Worm (Caenorhabditis elegans) whole organism, L4/young adult: ENCODE data around the gene pigt-1.
A peak's percentile ranks its signal among the peaks of the same experiment; 100 is the strongest.

Experiments used
- W03F9.2 ChIP-seq: fragments of 150-350 bp; optimal IDR thresholded peaks from 2 replicates; lab custom pipeline; 2014; ENCODE audit warnings: missing biosample characterization, missing genetic modification characterization
- dao-5 ChIP-seq: sonication (generic microtip); optimal IDR thresholded peaks from 2 replicates; lab custom pipeline; 2016; ENCODE audit warnings: missing genotype, missing genetic modification characterization, moderate library complexity, missing compliant biosample characterization
- him-1 ChIP-seq: sonication (generic microtip); optimal IDR thresholded peaks from 2 replicates; lab custom pipeline; 2016; ENCODE audit warnings: missing genotype, missing genetic modification reagents, missing genetic modification characterization, missing compliant biosample characterization

pigt-1 gene

DNA sequence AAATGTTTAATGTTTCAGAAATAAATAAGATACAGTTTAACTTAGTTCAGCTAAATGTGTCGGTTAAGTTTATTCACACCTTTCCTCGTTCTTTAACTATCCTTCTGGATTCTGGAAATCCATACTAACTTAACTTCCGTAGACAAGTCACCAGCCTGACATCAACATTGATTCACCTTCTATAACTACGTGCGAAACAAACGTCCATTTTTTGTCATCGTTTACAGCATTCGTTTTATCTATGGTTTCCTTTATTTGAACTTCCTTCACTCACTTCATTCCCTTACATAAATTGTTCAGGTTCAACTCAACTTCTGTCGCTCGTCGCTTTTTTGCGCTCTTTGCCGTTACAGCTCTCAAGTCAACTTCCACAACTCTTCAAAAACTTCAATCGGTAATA, 17.5 kb downstream of the pigt-1 start, which contains the start of gene F17C11.26:
F17C11.26 (plus strand) TSS at position 301 of the 400 bp plus-strand sequence.
- TF ChIP-seq dao-5 (tag; lab: Kevin White, UChicago) (no peak), him-1 (tag; lab: Kevin White, UChicago) (no peak), W03F9.2 (tag; lab: Kevin White, UChicago) (no peak)

DNA sequence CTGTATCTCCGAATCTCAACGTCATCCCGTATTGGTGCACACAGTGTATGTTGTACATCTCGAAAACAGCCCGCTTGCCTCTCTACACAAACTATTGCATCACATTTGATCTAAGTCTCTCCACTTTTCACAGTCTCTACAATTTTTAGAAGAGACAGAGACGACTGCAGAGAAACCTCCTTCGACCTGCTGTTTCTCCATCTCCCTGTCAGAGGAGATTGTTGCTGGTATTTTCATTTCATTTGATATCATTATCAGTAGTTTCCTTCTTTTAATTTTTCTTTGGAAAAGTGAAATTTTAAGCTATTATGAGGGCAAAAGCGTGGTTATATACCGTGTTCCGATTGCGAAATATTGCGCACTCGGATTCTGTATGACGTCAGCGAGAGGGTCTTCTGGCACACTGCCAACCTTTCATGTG, 18.0 kb downstream of the pigt-1 start:
- TF ChIP-seq dao-5 (tag; lab: Kevin White, UChicago) (no peak), him-1 (tag; lab: Kevin White, UChicago) (no peak), W03F9.2 (tag; lab: Kevin White, UChicago) (peak; percentile 19)

DNA sequence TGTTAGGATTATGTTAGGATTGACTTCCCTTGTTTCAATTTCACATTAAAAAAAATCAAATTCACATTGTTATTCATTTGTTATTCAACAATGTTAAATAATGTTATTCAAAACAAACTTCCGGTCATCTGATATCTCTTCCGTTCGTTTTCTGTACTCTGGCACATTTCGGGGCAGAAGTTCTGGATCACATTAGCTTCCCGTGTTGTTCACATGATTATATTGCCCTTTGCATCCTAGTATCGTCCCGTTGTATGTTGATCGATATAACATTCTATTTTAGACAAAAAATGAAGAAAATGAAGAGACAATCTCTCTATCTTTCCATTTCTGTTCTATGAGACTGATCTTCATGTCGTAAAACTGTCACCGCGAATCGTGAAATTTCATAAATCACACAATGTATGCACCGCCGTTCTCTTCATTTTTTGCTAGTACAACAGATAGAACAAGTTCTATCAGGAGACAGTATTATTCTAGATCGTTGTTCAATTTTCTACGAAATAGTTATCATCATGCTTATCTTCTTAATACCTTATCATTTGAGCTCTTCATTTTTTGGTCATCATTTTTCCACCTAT, 18.5 kb downstream of the pigt-1 start:
- TF ChIP-seq W03F9.2 (tag; lab: Kevin White, UChicago) (no peak), him-1 (tag; lab: Kevin White, UChicago) (no peak), dao-5 (tag; lab: Kevin White, UChicago) (no peak)

DNA sequence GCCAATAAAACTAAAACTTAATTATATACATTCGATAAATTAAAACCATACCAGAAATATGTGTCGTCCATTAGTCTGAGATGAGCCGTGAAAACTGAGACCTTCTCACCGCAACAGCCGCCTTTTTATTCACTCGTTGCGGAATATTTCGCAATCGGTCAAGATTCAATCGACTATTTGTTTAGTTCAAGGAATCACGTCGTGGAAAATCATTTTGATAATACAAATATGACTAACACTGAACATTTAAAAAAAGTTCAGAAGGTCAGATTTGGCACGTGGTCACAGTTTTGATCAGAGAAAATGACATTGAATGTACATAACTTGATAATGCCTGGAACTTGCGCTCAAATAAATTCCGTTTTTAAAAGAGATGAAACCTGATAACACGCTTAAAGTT, 19.9 kb downstream of the pigt-1 start, which contains the start of gene F17C11.11:
F17C11.11 (minus strand) TSS at position 79 of the 400 bp plus-strand sequence.
- TF ChIP-seq him-1 (tag; lab: Kevin White, UChicago), result no peak
- no peak for TF ChIP-seq dao-5 (tag; lab: Kevin White, UChicago)
- no peak for TF ChIP-seq W03F9.2 (tag; lab: Kevin White, UChicago)

DNA sequence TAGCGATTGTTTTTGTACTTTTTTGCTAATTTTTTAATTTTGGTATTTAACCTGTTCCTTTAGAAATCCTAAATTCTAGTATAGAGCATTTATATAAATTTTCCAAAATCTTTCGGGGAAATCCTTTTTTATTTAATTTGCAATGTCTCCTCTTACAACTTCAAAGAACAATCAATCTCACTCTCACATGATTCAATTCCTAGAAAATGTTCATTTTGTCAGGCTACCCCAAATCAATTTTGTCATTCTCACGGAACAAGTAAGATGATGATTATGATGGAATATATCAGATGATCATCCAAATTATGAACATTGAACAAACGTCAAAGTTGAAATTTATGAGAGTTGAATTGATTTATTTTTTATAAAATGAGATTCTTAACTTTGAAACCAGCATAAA, 21.3 kb downstream of the pigt-1 start:
- TF ChIP-seq him-1 (tag; lab: Kevin White, UChicago), result no peak
- peak; percentile 10 for TF ChIP-seq W03F9.2 (tag; lab: Kevin White, UChicago)

DNA sequence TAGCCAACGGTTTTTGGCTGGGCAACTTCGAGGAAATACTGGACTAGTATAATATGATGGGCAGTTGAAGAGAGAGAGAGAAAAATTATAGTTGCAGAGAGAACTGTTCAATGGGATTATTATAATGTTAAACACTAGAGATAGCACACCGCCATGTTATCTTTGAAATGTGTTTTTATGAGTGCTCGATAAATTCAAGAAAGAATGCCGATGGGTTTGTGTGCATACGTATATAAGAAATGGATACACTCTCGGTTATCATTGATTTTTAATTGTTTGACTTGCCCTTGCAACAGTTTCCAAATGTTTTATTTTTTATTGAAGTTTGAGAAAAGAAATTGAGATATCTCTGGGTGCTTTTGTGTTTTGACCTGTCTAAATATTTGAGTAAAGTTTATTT, 21.9 kb downstream of the pigt-1 start, which contains the start of gene F17C11.12:
F17C11.12 (minus strand) TSS at position 240 of the 400 bp plus-strand sequence.
- no peak for TF ChIP-seq him-1 (tag; lab: Kevin White, UChicago)
- TF ChIP-seq dao-5 (tag; lab: Kevin White, UChicago), result no peak
- no peak for TF ChIP-seq W03F9.2 (tag; lab: Kevin White, UChicago)

DNA sequence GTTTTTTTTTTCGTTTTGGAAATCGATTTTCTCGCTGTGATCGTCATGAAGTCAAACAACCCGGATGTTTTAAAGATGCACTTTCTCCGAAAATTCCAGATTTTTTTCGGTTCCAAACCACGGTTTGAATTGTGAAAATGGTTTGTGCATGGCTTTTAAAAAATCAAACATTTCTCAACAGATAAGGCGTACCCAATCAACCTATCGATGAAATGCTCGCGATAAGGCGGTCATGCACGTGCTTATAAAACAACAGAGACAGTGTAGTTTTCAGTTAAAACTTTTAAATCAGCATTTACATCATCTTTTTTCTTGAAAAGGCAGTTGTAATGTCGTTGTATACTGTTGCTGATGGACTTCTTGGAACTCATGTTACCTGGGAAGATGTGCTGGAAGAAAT, 26.2 kb downstream of the pigt-1 start, which contains the start of gene F58B4.5:
F58B4.5 (plus strand) TSS at position 283 of the 400 bp plus-strand sequence.
- TF ChIP-seq dao-5 (tag; lab: Kevin White, UChicago) (no peak), W03F9.2 (tag; lab: Kevin White, UChicago) (peak; percentile 21), him-1 (tag; lab: Kevin White, UChicago) (no peak)

DNA sequence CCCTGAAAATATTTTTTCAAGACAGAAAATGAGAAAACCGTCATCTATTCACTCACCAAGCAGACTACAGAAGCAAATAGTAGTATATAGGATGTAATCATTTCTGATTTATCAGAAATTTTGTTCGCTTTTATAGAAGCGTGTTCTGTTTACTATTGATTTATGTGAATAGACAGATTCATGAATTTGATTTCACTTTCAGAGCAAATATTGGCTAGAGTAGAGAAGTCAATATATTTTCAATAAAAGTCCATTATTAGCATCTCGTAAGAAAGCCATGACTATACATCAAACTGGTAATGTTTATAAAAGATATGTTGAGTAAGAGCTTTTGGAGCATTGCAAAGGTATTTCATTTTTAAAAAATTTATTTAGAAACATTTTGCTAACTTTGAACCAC, 27.4 kb downstream of the pigt-1 start, which contains the start of gene scvp-1:
scvp-1 (minus strand) TSS at position 101 of the 400 bp plus-strand sequence.
- TF ChIP-seq W03F9.2 (tag; lab: Kevin White, UChicago) (no peak), him-1 (tag; lab: Kevin White, UChicago) (no peak), dao-5 (tag; lab: Kevin White, UChicago) (no peak)

DNA sequence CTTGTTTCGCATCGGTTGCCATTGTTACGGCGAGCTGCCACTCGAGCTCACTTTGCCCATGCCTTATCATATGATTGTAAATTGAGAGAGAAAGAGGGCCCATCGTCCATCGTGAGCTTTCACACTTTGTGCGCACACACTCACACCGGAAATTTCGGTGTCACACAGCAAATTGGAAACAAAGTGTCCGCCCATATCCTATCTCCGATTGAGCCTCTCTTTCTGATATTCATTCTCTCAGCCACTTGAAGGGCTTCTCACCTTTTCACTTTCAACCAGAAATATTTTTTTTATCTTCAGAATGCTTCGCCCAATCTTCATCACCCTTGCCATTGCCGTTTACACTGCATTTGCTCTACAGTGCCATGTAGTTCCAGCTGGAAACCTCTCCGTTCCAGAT, 29.1 kb downstream of the pigt-1 start, which contains the start of gene F58B4.3:
F58B4.3 (plus strand) TSS at position 301 of the 400 bp plus-strand sequence.
- TF ChIP-seq W03F9.2 (tag; lab: Kevin White, UChicago), result no peak

DNA sequence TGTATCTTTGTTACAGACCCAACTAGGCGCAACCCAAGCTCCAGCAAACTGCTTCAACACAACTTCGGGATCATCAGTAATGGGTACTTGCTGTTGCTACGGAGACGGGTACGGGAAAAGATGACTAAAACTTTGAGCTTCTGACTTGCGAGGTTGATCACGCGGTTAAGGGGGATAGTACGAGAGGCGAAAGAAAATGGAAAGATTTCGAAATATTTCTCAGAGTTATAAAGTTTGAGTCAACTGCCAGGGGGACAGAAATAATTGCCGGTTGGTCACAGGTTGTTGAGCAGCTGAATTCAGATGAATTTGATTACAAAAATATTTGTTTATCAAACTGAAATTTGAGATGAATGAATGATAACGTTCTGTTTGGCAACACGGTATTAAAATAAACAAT, 33.0 kb downstream of the pigt-1 start:
- TF ChIP-seq dao-5 (tag; lab: Kevin White, UChicago) (no peak), him-1 (tag; lab: Kevin White, UChicago) (no peak), W03F9.2 (tag; lab: Kevin White, UChicago) (no peak)

DNA sequence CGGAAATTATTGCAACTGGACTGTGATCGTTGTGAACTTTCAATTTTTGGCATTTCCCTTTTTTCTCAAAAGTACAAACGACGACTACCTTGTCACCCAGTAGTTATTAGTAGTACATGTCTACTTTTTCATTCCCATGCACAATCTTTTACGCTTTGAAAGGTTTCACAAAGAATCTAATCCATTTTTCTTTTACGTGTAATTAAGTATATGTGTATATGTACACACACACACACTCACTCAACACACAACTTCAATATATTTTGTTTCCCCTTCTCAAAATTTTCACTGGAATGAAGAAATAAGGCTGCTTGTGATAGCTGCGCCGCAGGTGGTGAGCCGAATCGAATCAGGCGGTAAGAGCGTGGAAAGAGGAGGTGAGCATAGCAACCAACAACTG, 33.9 kb downstream of the pigt-1 start, which contains the start of gene F58B4.6:
F58B4.6 (plus strand) TSS at position 301 of the 400 bp plus-strand sequence.
- TF ChIP-seq him-1 (tag; lab: Kevin White, UChicago) (no peak), W03F9.2 (tag; lab: Kevin White, UChicago) (no peak), dao-5 (tag; lab: Kevin White, UChicago) (no peak)

DNA sequence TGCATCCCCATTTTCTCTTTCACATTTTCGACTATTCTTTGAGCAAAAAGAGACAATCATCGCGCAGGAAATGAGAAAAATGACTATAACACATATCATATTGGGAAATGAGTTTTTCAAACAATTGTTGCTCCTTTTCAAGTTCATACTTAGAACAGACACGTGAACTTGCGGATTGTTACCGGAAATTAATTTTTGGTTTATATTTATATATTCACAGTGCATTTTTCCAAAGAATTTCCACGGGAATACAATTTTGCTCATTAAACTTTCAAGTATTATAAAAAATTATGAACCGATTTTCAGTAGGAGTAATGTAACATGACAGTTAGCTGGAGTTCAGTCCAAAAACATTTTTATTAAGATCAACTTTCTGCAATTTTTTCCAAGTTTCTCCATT, 35.4 kb downstream of the pigt-1 start, which contains the start of gene F58B4.7:
F58B4.7 (minus strand) TSS at position 101 of the 400 bp plus-strand sequence.
- TF ChIP-seq dao-5 (tag; lab: Kevin White, UChicago), result no peak

DNA sequence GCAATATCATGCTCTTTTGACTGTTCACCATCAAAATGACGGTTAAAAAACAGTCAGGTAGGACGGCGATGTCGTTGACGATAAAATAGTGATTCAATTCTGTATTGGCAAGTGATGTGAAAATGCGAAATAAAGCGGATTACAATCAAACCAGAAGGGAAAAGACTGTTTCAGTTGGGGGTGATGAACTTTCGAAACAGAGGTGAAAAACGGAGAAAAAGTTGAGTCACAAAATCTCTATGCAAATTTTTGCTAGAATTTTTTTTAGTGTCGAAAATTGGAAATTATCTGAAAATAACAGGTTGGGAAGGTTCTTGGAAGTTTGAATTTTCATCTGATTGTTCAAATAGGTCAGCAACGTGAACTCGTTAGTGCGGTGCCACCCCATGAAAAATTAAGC, 36.9 kb downstream of the pigt-1 start, which contains the start of gene nas-31:
nas-31 (minus strand) TSS at position 101 of the 400 bp plus-strand sequence.
- no peak for TF ChIP-seq dao-5 (tag; lab: Kevin White, UChicago)
- no peak for TF ChIP-seq him-1 (tag; lab: Kevin White, UChicago)
- no peak for TF ChIP-seq W03F9.2 (tag; lab: Kevin White, UChicago)

DNA sequence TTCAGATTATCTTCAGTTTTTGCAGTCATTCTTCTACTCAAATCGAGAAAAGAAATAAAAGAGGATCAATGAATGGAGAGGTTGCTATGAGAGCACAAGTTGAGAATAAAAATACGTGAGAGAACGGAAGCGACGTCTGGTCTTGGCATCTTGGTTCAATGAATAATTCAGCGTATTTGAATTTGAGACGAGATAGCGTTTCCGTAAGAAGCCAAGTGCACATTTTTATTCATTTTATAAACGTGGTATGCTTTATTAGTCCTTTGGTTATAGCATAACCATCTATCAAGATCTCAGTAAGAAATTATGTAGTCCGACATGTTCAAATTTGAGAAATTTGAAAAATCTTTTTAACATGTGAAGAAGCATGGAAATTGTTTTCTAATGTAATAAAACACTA, 40.2 kb downstream of the pigt-1 start, which contains the start of gene F58B4.2:
F58B4.2 (minus strand) TSS at position 101 of the 400 bp plus-strand sequence.
- TF ChIP-seq dao-5 (tag; lab: Kevin White, UChicago) (no peak), him-1 (tag; lab: Kevin White, UChicago) (no peak), W03F9.2 (tag; lab: Kevin White, UChicago) (no peak)
